Worm (Caenorhabditis elegans) whole organism, midembryonic: Measurements from ENCODE around the gene ZK616.3.

Experiments used
- T22C8.4 ChIP-seq: fragments of 200-800 bp; sonication (Bioruptor generic); IDR thresholded peaks from 2 replicates; pipeline ENCODE4 v1.3.6; 2022; ENCODE audit warnings: missing genetic modification characterization, missing compliant biosample characterization
- cog-1 ChIP-seq: sonication (generic microtip); optimal IDR thresholded peaks from 2 replicates; lab custom pipeline; 2016; ENCODE audit warnings: missing genetic modification characterization, missing compliant biosample characterization
- flt-1 ChIP-seq: fragments of 200-800 bp; sonication (Bioruptor generic); IDR thresholded peaks from 2 replicates; pipeline ENCODE4 v1.3.6; 2022; ENCODE audit warnings: missing genetic modification characterization, missing compliant biosample characterization
- klf-2 ChIP-seq: fragments of 200-800 bp; sonication (Bioruptor generic); conservative IDR thresholded peaks from 2 replicates; pipeline ENCODE4 v1.3.6; 2022; ENCODE audit warnings: missing genetic modification reagents, missing genetic modification characterization, missing compliant biosample characterization
- med-1 ChIP-seq: sonication (generic microtip); optimal IDR thresholded peaks from 2 replicates; lab custom pipeline; 2017; ENCODE audit warnings: missing genetic modification characterization, mild to moderate bottlenecking, missing compliant biosample characterization, antibody characterized with exemption, missing genetic modification reagents; ENCODE audit not compliant: insufficient read depth
- ref-1 ChIP-seq: fragments of 200-800 bp; sonication (Bioruptor generic); conservative IDR thresholded peaks from 2 replicates; pipeline ENCODE4 v1.3.6; 2022; ENCODE audit warnings: missing genetic modification reagents, missing genetic modification characterization, missing compliant biosample characterization
- tab-1 ChIP-seq: fragments of 200-800 bp; sonication (Bioruptor generic); IDR thresholded peaks from 2 replicates; pipeline ENCODE4 v1.3.6; 2022; ENCODE audit warnings: missing genetic modification characterization, missing compliant biosample characterization
- ztf-23 ChIP-seq: fragments of 200-800 bp; sonication (Bioruptor generic); IDR thresholded peaks from 2 replicates; pipeline ENCODE4 v1.3.6; 2022; ENCODE audit warnings: missing genetic modification reagents, missing genetic modification characterization, missing compliant biosample characterization
- ztf-29 ChIP-seq: fragments of 200-800 bp; sonication (Bioruptor generic); IDR thresholded peaks from 2 replicates; pipeline ENCODE4 v1.3.6; 2022; ENCODE audit warnings: missing genetic modification reagents, missing genetic modification characterization, missing compliant biosample characterization

Gene ZK616.3

ce11 chrIV:5368860-5369259 is 28.0 kb upstream of the ZK616.3 start:
- TF ChIP-seq cog-1 (tag; lab: Kevin White, UChicago) (no peak), T22C8.4 (GFP tag; lab: Robert Waterston, UW) (peak; percentile 68)

ce11 chrIV:5369414-5369813 is 27.5 kb upstream of the ZK616.3 start, which contains the start of gene F41H10.3:
F41H10.3 (plus strand) TSS chrIV:5369801.
- TF ChIP-seq tab-1 (GFP tag; lab: Robert Waterston, UW) (no peak), ztf-23 (no peak), ztf-29 (GFP tag; lab: Robert Waterston, UW) (no peak), ref-1 (GFP tag; lab: Robert Waterston, UW) (no peak), klf-2 (GFP tag; lab: Robert Waterston, UW) (no peak), T22C8.4 (GFP tag; lab: Robert Waterston, UW) (no peak), med-1 (GFP tag; lab: Kevin White, UChicago) (no peak)

- TF ChIP-seq tab-1 (GFP tag; lab: Robert Waterston, UW), result peak; percentile 39; the same call in 1 of the 2 replicates
- TF ChIP-seq ztf-29 (GFP tag; lab: Robert Waterston, UW), result 0 out of 2 replicates have a peak, but pooled peaks have one; percentile 29
- TF ChIP-seq ztf-23, result 0 out of 2 replicates have a peak, but pooled peaks have one; percentile 25
- peak; percentile 34 for TF ChIP-seq med-1 (GFP tag; lab: Kevin White, UChicago)
- 0 out of 2 replicates have a peak, but pooled peaks have one; percentile 19 for TF ChIP-seq ref-1 (GFP tag; lab: Robert Waterston, UW)
- peak; percentile 85 for TF ChIP-seq flt-1 (GFP tag; lab: Robert Waterston, UW)
- TF ChIP-seq cog-1 (tag; lab: Kevin White, UChicago), result peak; percentile 26
- TF ChIP-seq klf-2 (GFP tag; lab: Robert Waterston, UW), result no peak
- peak; percentile 57; the same call in 1 of the 2 replicates for TF ChIP-seq T22C8.4 (GFP tag; lab: Robert Waterston, UW)
These were observed 26.0 kb upstream of the ZK616.3 start for ce11 chrIV:5370914-5371313.

ce11 chrIV:5374321-5374720 is 22.5 kb upstream of the ZK616.3 start:
- TF ChIP-seq ref-1 (GFP tag; lab: Robert Waterston, UW), result no peak
- no peak for TF ChIP-seq ztf-23
- no peak for TF ChIP-seq flt-1 (GFP tag; lab: Robert Waterston, UW)
- no peak for TF ChIP-seq cog-1 (tag; lab: Kevin White, UChicago)
- no peak for TF ChIP-seq T22C8.4 (GFP tag; lab: Robert Waterston, UW)

ce11 chrIV:5374946-5375345 is 21.9 kb upstream of the ZK616.3 start:
- TF ChIP-seq T22C8.4 (GFP tag; lab: Robert Waterston, UW) (no peak), tab-1 (GFP tag; lab: Robert Waterston, UW) (no peak), cog-1 (tag; lab: Kevin White, UChicago) (no peak), flt-1 (GFP tag; lab: Robert Waterston, UW) (no peak), ztf-23 (no peak), ref-1 (GFP tag; lab: Robert Waterston, UW) (no peak), ztf-29 (GFP tag; lab: Robert Waterston, UW) (no peak), med-1 (GFP tag; lab: Kevin White, UChicago) (no peak), klf-2 (GFP tag; lab: Robert Waterston, UW) (no peak)

ce11 chrIV:5377062-5377461 is 19.8 kb upstream of the ZK616.3 start, which contains the start of gene elo-5:
elo-5 (minus strand) TSS chrIV:5377117.
- no peak for TF ChIP-seq ztf-29 (GFP tag; lab: Robert Waterston, UW)
- TF ChIP-seq ztf-23, result no peak
- no peak for TF ChIP-seq cog-1 (tag; lab: Kevin White, UChicago)
- TF ChIP-seq flt-1 (GFP tag; lab: Robert Waterston, UW), result no peak
- TF ChIP-seq T22C8.4 (GFP tag; lab: Robert Waterston, UW), result no peak
- TF ChIP-seq ref-1 (GFP tag; lab: Robert Waterston, UW), result no peak
- TF ChIP-seq tab-1 (GFP tag; lab: Robert Waterston, UW), result no peak
- TF ChIP-seq klf-2 (GFP tag; lab: Robert Waterston, UW), result no peak

ce11 chrIV:5380140-5380539 is 16.7 kb upstream of the ZK616.3 start:
- no peak for TF ChIP-seq T22C8.4 (GFP tag; lab: Robert Waterston, UW)
- no peak for TF ChIP-seq ztf-29 (GFP tag; lab: Robert Waterston, UW)
- no peak for TF ChIP-seq ztf-23
- no peak for TF ChIP-seq med-1 (GFP tag; lab: Kevin White, UChicago)

ce11 chrIV:5381334-5381733 is 15.5 kb upstream of the ZK616.3 start, which contains the start of gene F41H10.2:
F41H10.2 (plus strand) TSS chrIV:5381634.
- TF ChIP-seq tab-1 (GFP tag; lab: Robert Waterston, UW) (no peak), ztf-23 (no peak), klf-2 (GFP tag; lab: Robert Waterston, UW) (no peak)

- TF ChIP-seq T22C8.4 (GFP tag; lab: Robert Waterston, UW), result no peak
- TF ChIP-seq cog-1 (tag; lab: Kevin White, UChicago), result no peak
- no peak for TF ChIP-seq tab-1 (GFP tag; lab: Robert Waterston, UW)
- no peak for TF ChIP-seq med-1 (GFP tag; lab: Kevin White, UChicago)
- TF ChIP-seq ztf-29 (GFP tag; lab: Robert Waterston, UW), result no peak
- no peak for TF ChIP-seq flt-1 (GFP tag; lab: Robert Waterston, UW)
- no peak for TF ChIP-seq ztf-23
- no peak for TF ChIP-seq klf-2 (GFP tag; lab: Robert Waterston, UW)
- TF ChIP-seq ref-1 (GFP tag; lab: Robert Waterston, UW), result no peak
These were observed 14.3 kb upstream of the ZK616.3 start, which contains the start of gene F41H10.1 for ce11 chrIV:5382609-5383008. F41H10.1 (plus strand) TSS chrIV:5382909.

ce11 chrIV:5385020-5385419 is 11.8 kb upstream of the ZK616.3 start, which contains the start of gene F41H10.12:
F41H10.12 (plus strand) TSS chrIV:5385320.
- TF ChIP-seq T22C8.4 (GFP tag; lab: Robert Waterston, UW) (no peak), ztf-29 (GFP tag; lab: Robert Waterston, UW) (no peak), flt-1 (GFP tag; lab: Robert Waterston, UW) (no peak), cog-1 (tag; lab: Kevin White, UChicago) (no peak), klf-2 (GFP tag; lab: Robert Waterston, UW) (no peak), med-1 (GFP tag; lab: Kevin White, UChicago) (no peak), ref-1 (GFP tag; lab: Robert Waterston, UW) (no peak), ztf-23 (no peak), tab-1 (GFP tag; lab: Robert Waterston, UW) (no peak)
